Fruit fly (Drosophila melanogaster) whole organism, embryonic: ENCODE data around the gene CG15170.

Source experiments
- Blimp-1 ChIP-seq: fragments of 200-800 bp; sonication (Bioruptor generic); optimal IDR thresholded peaks from 3 replicates; lab custom pipeline; 2018; ENCODE audit warnings: missing biosample characterization, missing genetic modification characterization, mild to moderate bottlenecking, moderate library complexity, missing genetic modification reagents
- CG10209 ChIP-seq: fragments of 200-800 bp; sonication (Bioruptor generic); optimal IDR thresholded peaks from 3 replicates; lab custom pipeline; 2017; ENCODE audit warnings: missing biosample characterization, mild to moderate bottlenecking, missing genetic modification characterization, missing genetic modification reagents
- CG11696 ChIP-seq: fragments of 200-800 bp; sonication (Bioruptor generic); IDR thresholded peaks from 2 replicates; pipeline ENCODE4 v1.3.6; 2022; ENCODE audit warnings: missing biosample characterization, missing genetic modification characterization
- CG11723 ChIP-seq: fragments of 200-800 bp; sonication (Bioruptor generic); optimal IDR thresholded peaks from 2 replicates; lab custom pipeline; 2017; ENCODE audit warnings: missing biosample characterization, mild to moderate bottlenecking, missing genetic modification characterization
- CG12391 ChIP-seq: fragments of 200-800 bp; sonication (Bioruptor generic); optimal IDR thresholded peaks from 3 replicates; lab custom pipeline; 2018; ENCODE audit warnings: missing biosample characterization, mild to moderate bottlenecking, missing genetic modification characterization, moderate library complexity
- CG14014 ChIP-seq: fragments of 200-800 bp; sonication (Bioruptor generic); IDR thresholded peaks from 2 replicates; pipeline ENCODE4 v1.3.6; 2022; ENCODE audit warnings: missing biosample characterization, missing genetic modification characterization
- CG15514 ChIP-seq: fragments of 200-800 bp; sonication (Bioruptor generic); optimal IDR thresholded peaks from 3 replicates; lab custom pipeline; 2017; ENCODE audit warnings: missing biosample characterization, missing genetic modification characterization, mild to moderate bottlenecking, moderate library complexity, missing genetic modification reagents
- CG18619 ChIP-seq: fragments of 200-800 bp; sonication (Bioruptor generic); optimal IDR thresholded peaks from 3 replicates; lab custom pipeline; 2017; ENCODE audit warnings: missing biosample characterization, mild to moderate bottlenecking, missing genetic modification characterization
- CG2712 ChIP-seq: fragments of 200-800 bp; optimal IDR thresholded peaks from 3 replicates; lab custom pipeline; 2019; ENCODE audit warnings: missing biosample characterization, mild to moderate bottlenecking, missing genetic modification characterization, moderate library complexity
- CG30403 ChIP-seq: fragments of 200-800 bp; sonication (Bioruptor generic); optimal IDR thresholded peaks from 3 replicates; lab custom pipeline; 2016; ENCODE audit warnings: missing biosample characterization, missing genetic modification characterization
- CG32772 ChIP-seq: fragments of 200-800 bp; sonication (Bioruptor generic); IDR thresholded peaks from 2 replicates; pipeline ENCODE4 v1.3.6; 2022; ENCODE audit warnings: missing biosample characterization, missing genetic modification characterization
- CG3281 ChIP-seq: fragments of 200-800 bp; sonication (Bioruptor generic); optimal IDR thresholded peaks from 3 replicates; lab custom pipeline; 2017; ENCODE audit warnings: missing biosample characterization, mild to moderate bottlenecking, missing genetic modification characterization
- CG34422 ChIP-seq: fragments of 200-800 bp; sonication (Bioruptor generic); IDR thresholded peaks from 3 replicates; pipeline ENCODE4 v1.3.6; 2022; ENCODE audit warnings: missing biosample characterization, missing genetic modification characterization
- CG3995 ChIP-seq: fragments of 200-800 bp; sonication (Bioruptor generic); optimal IDR thresholded peaks from 3 replicates; lab custom pipeline; 2016; ENCODE audit warnings: missing biosample characterization, missing genetic modification characterization
- CG4404 ChIP-seq: fragments of 200-800 bp; sonication (Bioruptor generic); IDR thresholded peaks from 2 replicates; pipeline ENCODE4 v1.3.6; 2022; ENCODE audit warnings: missing biosample characterization, missing genetic modification characterization
- CG6791 ChIP-seq: fragments of 200-800 bp; sonication (Bioruptor generic); IDR thresholded peaks from 3 replicates; pipeline ENCODE4 v1.3.6; 2022; ENCODE audit warnings: missing biosample characterization, missing genetic modification characterization; ENCODE audit not compliant: partially characterized antibody
- CG7987 ChIP-seq: fragments of 200-800 bp; sonication (Bioruptor generic); optimal IDR thresholded peaks from 2 replicates; lab custom pipeline; 2018; ENCODE audit warnings: missing biosample characterization, mild to moderate bottlenecking, missing genetic modification characterization, moderate library complexity
- CG8388 ChIP-seq: fragments of 200-800 bp; sonication (Bioruptor generic); optimal IDR thresholded peaks from 2 replicates; lab custom pipeline; 2019; ENCODE audit warnings: missing biosample characterization, mild to moderate bottlenecking, missing genetic modification characterization, moderate library complexity
- D19B ChIP-seq: fragments of 200-800 bp; sonication (Bioruptor generic); optimal IDR thresholded peaks from 2 replicates; lab custom pipeline; 2017; ENCODE audit warnings: missing biosample characterization, mild to moderate bottlenecking, missing genetic modification characterization
- Dbx ChIP-seq: fragments of 200-800 bp; sonication (Bioruptor generic); IDR thresholded peaks from 3 replicates; pipeline ENCODE4 v1.3.6; 2022; ENCODE audit warnings: missing biosample characterization, missing genetic modification characterization
- Deaf1 ChIP-seq: fragments of 200-800 bp; optimal IDR thresholded peaks from 3 replicates; lab custom pipeline; 2019; ENCODE audit warnings: missing biosample characterization, mild to moderate bottlenecking, missing genetic modification characterization, moderate library complexity
- Dip3 ChIP-seq: fragments of 200-800 bp; sonication (Bioruptor generic); optimal IDR thresholded peaks from 3 replicates; lab custom pipeline; 2016; ENCODE audit warnings: missing biosample characterization, missing genetic modification characterization
- E2f1 ChIP-seq: fragments of 200-800 bp; sonication (Bioruptor generic); IDR thresholded peaks from 2 replicates; pipeline ENCODE4 v1.3.6; 2022; ENCODE audit warnings: missing biosample characterization, missing genetic modification characterization
- Fer2 ChIP-seq: fragments of 200-800 bp; sonication (Bioruptor generic); optimal IDR thresholded peaks from 2 replicates; lab custom pipeline; 2018; ENCODE audit warnings: missing biosample characterization, mild to moderate bottlenecking, missing genetic modification characterization, moderate library complexity
- Fer3 ChIP-seq: fragments of 200-800 bp; sonication (Bioruptor generic); optimal IDR thresholded peaks from 2 replicates; lab custom pipeline; 2018; ENCODE audit warnings: missing biosample characterization, mild to moderate bottlenecking, missing genetic modification characterization, moderate library complexity
- HLH54F ChIP-seq: fragments of 200-800 bp; sonication (Bioruptor generic); optimal IDR thresholded peaks from 3 replicates; lab custom pipeline; 2016; ENCODE audit warnings: missing biosample characterization, missing genetic modification characterization
- Hr39 ChIP-seq: fragments of >200 bp; optimal IDR thresholded peaks from 2 replicates; lab custom pipeline; 2017
- Mes4 ChIP-seq: fragments of 200-800 bp; sonication (Bioruptor generic); optimal IDR thresholded peaks from 2 replicates; lab custom pipeline; 2016; ENCODE audit warnings: missing biosample characterization, missing genetic modification characterization
- Sox102F ChIP-seq: fragments of 200-800 bp; sonication (Bioruptor generic); optimal IDR thresholded peaks from 2 replicates; lab custom pipeline; 2018; ENCODE audit warnings: missing biosample characterization, mild to moderate bottlenecking, missing genetic modification characterization, moderate library complexity
- Taf1 ChIP-seq: fragments of 200-800 bp; sonication (Bioruptor generic); IDR thresholded peaks from 2 replicates; pipeline ENCODE4 v1.3.6; 2022; ENCODE audit warnings: missing biosample characterization, missing genetic modification characterization
- Xrp1 ChIP-seq: fragments of 200-800 bp; sonication (Bioruptor generic); IDR thresholded peaks from 2 replicates; pipeline ENCODE4 v1.3.6; 2022; ENCODE audit warnings: missing biosample characterization, missing genetic modification characterization
- chm ChIP-seq: fragments of 200-800 bp; sonication (Bioruptor generic); IDR thresholded peaks from 2 replicates; pipeline ENCODE4 v1.3.6; 2022; ENCODE audit warnings: missing biosample characterization, missing genetic modification characterization
- cwo ChIP-seq: fragments of 200-800 bp; sonication (Bioruptor generic); optimal IDR thresholded peaks from 3 replicates; lab custom pipeline; 2017; ENCODE audit warnings: missing biosample characterization, missing genetic modification characterization, mild to moderate bottlenecking, moderate library complexity, missing genetic modification reagents
- dmrt11E ChIP-seq: fragments of 200-800 bp; sonication (Bioruptor generic); optimal IDR thresholded peaks from 3 replicates; lab custom pipeline; 2018; ENCODE audit warnings: missing biosample characterization, mild to moderate bottlenecking, missing genetic modification characterization, moderate library complexity
- emc ChIP-seq: fragments of 200-800 bp; sonication (Bioruptor generic); optimal IDR thresholded peaks from 2 replicates; lab custom pipeline; 2016; ENCODE audit warnings: missing biosample characterization, missing genetic modification characterization
- gcm ChIP-seq: fragments of 200-800 bp; sonication (Bioruptor generic); optimal IDR thresholded peaks from 2 replicates; lab custom pipeline; 2019; ENCODE audit warnings: missing biosample characterization, mild to moderate bottlenecking, missing genetic modification characterization, moderate library complexity
- her ChIP-seq: fragments of 200-800 bp; sonication (Bioruptor generic); optimal IDR thresholded peaks from 2 replicates; lab custom pipeline; 2016; ENCODE audit warnings: missing biosample characterization, missing genetic modification characterization
- lmd ChIP-seq: fragments of 200-800 bp; sonication (Bioruptor generic); IDR thresholded peaks from 2 replicates; pipeline ENCODE4 v1.3.6; 2022; ENCODE audit warnings: missing biosample characterization, missing genetic modification characterization
- mirr ChIP-seq: fragments of 200-800 bp; sonication (Bioruptor generic); optimal IDR thresholded peaks from 3 replicates; lab custom pipeline; 2018; ENCODE audit warnings: missing biosample characterization, mild to moderate bottlenecking, missing genetic modification characterization
- odd ChIP-seq: fragments of 200-800 bp; sonication (Bioruptor generic); optimal IDR thresholded peaks from 2 replicates; lab custom pipeline; 2017; ENCODE audit warnings: missing biosample characterization, mild to moderate bottlenecking, missing genetic modification characterization
- pfk ChIP-seq: fragments of 200-800 bp; sonication (Bioruptor generic); optimal IDR thresholded peaks from 2 replicates; lab custom pipeline; 2018; ENCODE audit warnings: missing biosample characterization, mild to moderate bottlenecking, missing genetic modification characterization, moderate library complexity
- ranshi ChIP-seq: fragments of 200-800 bp; sonication (Bioruptor generic); IDR thresholded peaks from 2 replicates; pipeline ENCODE4 v1.3.6; 2022; ENCODE audit warnings: missing biosample characterization, missing genetic modification characterization
- sd ChIP-seq: fragments of 200-800 bp; sonication (Bioruptor generic); optimal IDR thresholded peaks from 3 replicates; lab custom pipeline; 2018; ENCODE audit warnings: missing biosample characterization, mild to moderate bottlenecking, missing genetic modification characterization, moderate library complexity
- slou ChIP-seq: fragments of 200-800 bp; sonication (Bioruptor generic); optimal IDR thresholded peaks from 3 replicates; lab custom pipeline; 2016; ENCODE audit warnings: missing biosample characterization, missing genetic modification characterization
- tap ChIP-seq: fragments of 200-800 bp; optimal IDR thresholded peaks from 3 replicates; lab custom pipeline; 2019; ENCODE audit warnings: missing biosample characterization, mild to moderate bottlenecking, missing genetic modification characterization, moderate library complexity
- tx ChIP-seq: fragments of 200-800 bp; sonication (Bioruptor generic); optimal IDR thresholded peaks from 2 replicates; lab custom pipeline; 2016; ENCODE audit warnings: missing biosample characterization, missing genetic modification characterization
- zen ChIP-seq: fragments of 200-800 bp; sonication (Bioruptor generic); optimal IDR thresholded peaks from 3 replicates; lab custom pipeline; 2018; ENCODE audit warnings: missing biosample characterization, mild to moderate bottlenecking, missing genetic modification characterization, moderate library complexity

Gene CG15170

DNA sequence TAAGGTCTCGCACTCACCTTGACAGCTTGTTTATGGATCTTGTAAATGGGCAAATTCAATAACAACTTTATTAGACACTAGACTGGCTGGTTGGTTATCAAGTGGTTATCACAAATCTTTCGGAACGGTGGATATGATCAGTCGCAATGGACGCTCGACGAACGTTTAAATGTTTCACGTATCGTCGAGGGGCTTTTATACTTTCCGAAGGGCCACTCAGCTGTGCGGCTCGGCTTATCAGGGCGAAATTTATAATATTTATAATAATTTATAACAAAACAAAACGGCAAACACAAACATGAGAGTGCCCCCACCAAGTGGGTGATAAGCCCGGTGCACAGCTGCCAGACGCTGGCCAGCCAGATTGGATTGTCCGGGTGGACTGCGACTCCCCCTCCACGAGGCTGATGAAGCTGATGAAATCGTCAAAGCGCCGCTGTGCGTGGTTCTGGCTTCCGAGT is 35.7 kb downstream of the CG15170 start, which contains the start of gene CG10621 (continued):
- TF ChIP-seq Hr39 (no peak), chm (GFP tag; lab: Robert Waterston, UW) (0 out of 2 replicates have a peak, but pooled peaks have one; percentile 19), CG32772 (GFP tag; lab: Robert Waterston, UW) (no peak), CG7987 (GFP tag; lab: Kevin White, UChicago) (no peak), mirr (GFP tag; lab: Kevin White, UChicago) (peak; percentile 95), Dbx (GFP tag; lab: Robert Waterston, UW) (peak; percentile 34; the same call in 1 of the 3 replicates), Deaf1 (tag; lab: Kevin White, UChicago) (peak; percentile 23)

DNA sequence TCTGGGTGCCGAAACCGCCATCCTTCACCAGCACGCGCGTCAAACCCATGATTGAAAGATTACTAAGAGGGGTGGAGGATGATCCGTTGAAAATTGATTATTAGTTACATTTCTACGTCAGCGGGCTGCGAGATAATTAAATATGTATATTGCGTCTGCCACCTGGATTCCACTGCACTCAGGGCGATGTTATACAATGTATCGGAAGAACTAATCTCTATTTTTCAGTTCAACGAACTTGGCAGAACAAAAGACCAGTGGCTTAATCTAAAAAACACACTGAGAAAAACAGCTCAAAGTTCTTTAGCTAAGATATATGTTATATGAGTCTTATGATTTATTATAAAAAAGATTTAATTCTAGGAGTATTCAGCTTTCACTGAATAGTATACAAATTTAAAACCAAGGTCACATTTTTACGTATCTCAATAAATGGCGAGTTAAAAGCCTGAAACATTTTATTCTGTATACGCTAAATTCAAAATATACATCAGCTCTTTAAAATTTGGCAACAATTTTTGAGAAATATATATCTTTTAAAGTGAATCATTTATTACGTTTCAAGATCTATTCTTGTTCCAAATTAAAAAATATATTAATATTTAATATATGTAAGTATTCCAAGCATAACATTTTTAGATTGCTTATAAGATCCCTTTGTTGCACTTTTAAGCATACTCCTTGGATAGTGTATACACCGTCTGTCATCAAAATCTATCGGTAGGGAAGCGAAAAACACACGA is 36.4 kb downstream of the CG15170 start:
- TF ChIP-seq Xrp1 (GFP tag; lab: Robert Waterston, UW) (no peak), Fer2 (no peak), CG34422 (GFP tag; lab: Robert Waterston, UW) (no peak), pfk (GFP tag; lab: Kevin White, UChicago) (no peak), lmd (GFP tag; lab: Robert Waterston, UW) (no peak), cwo (GFP tag; lab: Kevin White, UChicago) (peak; percentile 17), emc (no peak), zen (tag; lab: Kevin White, UChicago) (no peak), CG11696 (GFP tag; lab: Robert Waterston, UW) (0 out of 2 replicates have a peak, but pooled peaks have one; percentile 8), Dip3 (GFP tag; lab: Kevin White, UChicago) (no peak), tx (GFP tag; lab: Kevin White, UChicago) (no peak), Deaf1 (tag; lab: Kevin White, UChicago) (peak; percentile 25), Fer3 (tag; lab: Kevin White, UChicago) (peak; percentile 42), E2f1 (GFP tag; lab: Robert Waterston, UW) (peak; percentile 26; the same call in 1 of the 2 replicates), CG4404 (no peak), Mes4 (GFP tag; lab: Kevin White, UChicago) (no peak), gcm (GFP tag; lab: Kevin White, UChicago) (no peak), odd (GFP tag; lab: Kevin White, UChicago) (peak; percentile 25), slou (GFP tag; lab: Kevin White, UChicago) (no peak), CG3281 (GFP tag; lab: Kevin White, UChicago) (peak; percentile 56), CG12391 (tag; lab: Kevin White, UChicago) (peak; percentile 33), CG3995 (GFP tag; lab: Kevin White, UChicago) (no peak), CG6791 (GFP tag; lab: Robert Waterston, UW) (no peak), her (no peak), Sox102F (GFP tag; lab: Kevin White, UChicago) (peak; percentile 27), Taf1 (GFP tag; lab: Robert Waterston, UW) (no peak), CG14014 (GFP tag; lab: Robert Waterston, UW) (peak; percentile 39; the same call in 1 of the 2 replicates), D19B (GFP tag; lab: Kevin White, UChicago) (peak; percentile 22), HLH54F (no peak), CG18619 (no peak), CG10209 (GFP tag; lab: Kevin White, UChicago) (peak; percentile 38), tap (tag; lab: Kevin White, UChicago) (no peak), sd (tag; lab: Kevin White, UChicago) (no peak), CG2712 (tag; lab: Kevin White, UChicago) (peak; percentile 34), CG11723 (GFP tag; lab: Kevin White, UChicago) (no peak), dmrt11E (no peak), Blimp-1 (GFP tag; lab: Kevin White, UChicago) (peak; percentile 24), ranshi (GFP tag; lab: Robert Waterston, UW) (0 out of 2 replicates have a peak, but pooled peaks have one; percentile 25), CG30403 (GFP tag; lab: Kevin White, UChicago) (peak; percentile 42), CG8388 (peak; percentile 22), CG15514 (GFP tag; lab: Kevin White, UChicago) (no peak)
